Worm (Caenorhabditis elegans) whole organism, L3 larva: ENCODE measurements around the gene B0432.11.

ENCODE experiments used
- R02D3.7 ChIP-seq: fragments of 150-350 bp; optimal IDR thresholded peaks from 2 replicates; lab custom pipeline; 2014; ENCODE audit warnings: missing biosample characterization, missing genetic modification characterization
- ZK546.5 ChIP-seq: sonication (generic microtip); optimal IDR thresholded peaks from 2 replicates; lab custom pipeline; 2017; ENCODE audit warnings: missing biosample characterization, missing genetic modification characterization
- aly-2 ChIP-seq: fragments of 150-350 bp; optimal IDR thresholded peaks from 2 replicates; lab custom pipeline; 2014; ENCODE audit warnings: missing biosample characterization, missing genetic modification characterization
- ama-1 ChIP-seq: fragments of 150-350 bp; optimal IDR thresholded peaks from 2 replicates; lab custom pipeline; 2018
- ceh-28 ChIP-seq: fragments of 150-350 bp; optimal IDR thresholded peaks from 2 replicates; lab custom pipeline; 2014; ENCODE audit warnings: missing biosample characterization, missing genetic modification reagents, missing genetic modification characterization
- ceh-82 ChIP-seq: fragments of 150-350 bp; optimal IDR thresholded peaks from 2 replicates; lab custom pipeline; 2014; ENCODE audit warnings: missing biosample characterization, missing genetic modification characterization
- egl-5 ChIP-seq: fragments of 150-350 bp; optimal IDR thresholded peaks from 2 replicates; lab custom pipeline; 2017; ENCODE audit warnings: missing biosample characterization, missing genetic modification reagents, missing genetic modification characterization, inconsistent platforms
- elt-2 ChIP-seq: sonication (generic microtip); optimal IDR thresholded peaks from 2 replicates; lab custom pipeline; 2016; ENCODE audit warnings: missing genetic modification reagents, mild to moderate bottlenecking, missing genetic modification characterization, missing compliant biosample characterization
- fkh-10 ChIP-seq: sonication (generic microtip); optimal IDR thresholded peaks from 2 replicates; lab custom pipeline; 2017; ENCODE audit warnings: missing biosample characterization, missing genetic modification reagents, missing genetic modification characterization
- fkh-2 ChIP-seq: fragments of 150-350 bp; optimal IDR thresholded peaks from 2 replicates; lab custom pipeline; 2014; ENCODE audit warnings: missing biosample characterization, missing genetic modification reagents, missing genetic modification characterization
- fos-1 ChIP-seq: fragments of 150-350 bp; optimal IDR thresholded peaks from 2 replicates; lab custom pipeline; 2014; ENCODE audit warnings: missing biosample characterization, missing genetic modification characterization
- hmg-11 ChIP-seq: sonication (generic microtip); optimal IDR thresholded peaks from 2 replicates; lab custom pipeline; 2016; ENCODE audit warnings: missing genetic modification characterization, missing compliant biosample characterization
- jun-1 ChIP-seq: fragments of 150-350 bp; optimal IDR thresholded peaks from 2 replicates; lab custom pipeline; 2014; ENCODE audit warnings: missing biosample characterization, missing genetic modification reagents, missing genetic modification characterization
- lin-15B ChIP-seq: fragments of 150-350 bp; optimal IDR thresholded peaks from 2 replicates; lab custom pipeline; 2014; ENCODE audit warnings: missing biosample characterization, missing genetic modification characterization
- lin-39 ChIP-seq: fragments of 150-350 bp; optimal IDR thresholded peaks from 2 replicates; lab custom pipeline; 2018; ENCODE audit warnings: missing biosample characterization, missing genetic modification reagents, missing genetic modification characterization
- lsy-12 ChIP-seq: sonication (generic microtip); optimal IDR thresholded peaks from 2 replicates; lab custom pipeline; 2016; ENCODE audit warnings: mild to moderate bottlenecking, missing genetic modification characterization, missing compliant biosample characterization
- nfya-1 ChIP-seq: sonication (generic microtip); optimal IDR thresholded peaks from 2 replicates; lab custom pipeline; 2017; ENCODE audit warnings: missing genetic modification characterization, mild to moderate bottlenecking, missing compliant biosample characterization, antibody characterized with exemption, moderate library complexity; ENCODE audit not compliant: insufficient read depth
- nhr-12 ChIP-seq: fragments of 150-350 bp; optimal IDR thresholded peaks from 2 replicates; lab custom pipeline; 2014; ENCODE audit warnings: missing biosample characterization, missing genetic modification characterization
- nhr-23 ChIP-seq: fragments of 150-350 bp; optimal IDR thresholded peaks from 2 replicates; lab custom pipeline; 2014; ENCODE audit warnings: missing biosample characterization, missing genetic modification reagents, missing genetic modification characterization
- nhr-237 ChIP-seq: fragments of 150-350 bp; optimal IDR thresholded peaks from 2 replicates; lab custom pipeline; 2014; ENCODE audit warnings: missing biosample characterization, missing genetic modification characterization
- nhr-25 ChIP-seq: sonication (generic microtip); optimal IDR thresholded peaks from 2 replicates; lab custom pipeline; 2017; ENCODE audit warnings: missing biosample characterization, missing genetic modification characterization
- nhr-43 ChIP-seq: sonication (generic microtip); optimal IDR thresholded peaks from 2 replicates; lab custom pipeline; 2016; ENCODE audit warnings: mild to moderate bottlenecking, missing genetic modification characterization, missing compliant biosample characterization; ENCODE audit not compliant: poor library complexity, severe bottlenecking
- nhr-67 ChIP-seq: fragments of 150-350 bp; optimal IDR thresholded peaks from 2 replicates; lab custom pipeline; 2014; ENCODE audit warnings: missing biosample characterization, missing genetic modification characterization
- nhr-77 ChIP-seq: fragments of 150-350 bp; optimal IDR thresholded peaks from 2 replicates; lab custom pipeline; 2014; ENCODE audit warnings: missing biosample characterization, missing genetic modification characterization
- pha-4 ChIP-seq: fragments of 150-350 bp; optimal IDR thresholded peaks from 2 replicates; lab custom pipeline; 2014; ENCODE audit warnings: missing biosample characterization, missing genetic modification reagents, missing genetic modification characterization
- pqm-1 ChIP-seq: fragments of 150-350 bp; optimal IDR thresholded peaks from 2 replicates; lab custom pipeline; 2017; ENCODE audit warnings: missing biosample characterization, missing genetic modification characterization, inconsistent platforms
- sea-2 ChIP-seq: fragments of 150-350 bp; sonication (generic microtip); optimal IDR thresholded peaks from 4 replicates; lab custom pipeline; 2014; ENCODE audit warnings: missing biosample characterization, missing genetic modification reagents, missing genetic modification characterization
- skn-1 ChIP-seq: fragments of 150-350 bp; optimal IDR thresholded peaks from 2 replicates; lab custom pipeline; 2014; ENCODE audit warnings: missing biosample characterization, missing genetic modification characterization
- snpc-4 ChIP-seq: fragments of 150-350 bp; optimal IDR thresholded peaks from 2 replicates; lab custom pipeline; 2014; ENCODE audit warnings: missing biosample characterization, missing genetic modification characterization
- unc-39 ChIP-seq: sonication (generic microtip); optimal IDR thresholded peaks from 4 replicates; lab custom pipeline; 2017; ENCODE audit warnings: missing biosample characterization, missing genetic modification characterization
- unc-62 ChIP-seq: fragments of 150-350 bp; sonication (generic microtip); optimal IDR thresholded peaks from 4 replicates; lab custom pipeline; 2014; ENCODE audit warnings: missing biosample characterization, missing genetic modification reagents, missing genetic modification characterization
- zag-1 ChIP-seq: fragments of 150-350 bp; optimal IDR thresholded peaks from 2 replicates; lab custom pipeline; 2014; ENCODE audit warnings: missing biosample characterization, missing genetic modification characterization

Gene B0432.11

DNA sequence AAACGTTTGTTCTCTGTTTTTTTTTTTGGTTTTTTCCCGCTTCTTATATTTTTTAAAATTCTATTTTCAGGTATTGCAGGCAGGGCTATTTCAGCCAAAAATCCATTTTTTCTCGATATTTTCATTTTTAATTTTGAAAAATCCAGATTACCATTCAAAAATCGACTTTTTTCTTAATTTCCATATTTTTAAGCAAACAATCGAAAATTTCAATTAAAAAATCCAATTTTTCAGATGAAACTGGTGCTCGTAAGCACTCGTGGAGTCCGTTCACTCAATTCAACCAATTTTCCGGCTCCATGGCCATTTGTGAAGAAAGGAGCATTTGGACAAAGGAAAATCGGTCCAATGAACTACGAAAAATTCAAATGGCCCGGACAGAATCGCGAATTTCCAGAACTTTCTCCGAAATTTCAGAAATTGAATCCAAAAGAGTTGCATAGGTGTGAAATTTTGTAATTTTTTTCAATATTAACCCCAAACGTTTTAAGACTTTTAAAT is 5.8 kb downstream of the B0432.11 start, which contains the start of gene mrpl-41:
Gene mrpl-41 (plus strand): TSS at position 235 of the 501 bp plus-strand sequence.
- TF ChIP-seq nhr-43 (tag; lab: Kevin White, UChicago) = peak; percentile 48
- peak; percentile 4 for TF ChIP-seq elt-2 (tag; lab: Kevin White, UChicago)
- TF ChIP-seq nhr-237 (tag; lab: Kevin White, UChicago) = no peak
- no peak for TF ChIP-seq fkh-2
- TF ChIP-seq fos-1 (tag; lab: Kevin White, UChicago) = no peak
- peak; percentile 17 for TF ChIP-seq ama-1 (lab: Kevin White, UChicago)
- TF ChIP-seq R02D3.7 (tag; lab: Kevin White, UChicago) = no peak
- no peak for TF ChIP-seq unc-39 (tag; lab: Kevin White, UChicago)
- TF ChIP-seq nhr-77 (tag; lab: Kevin White, UChicago) = no peak
- TF ChIP-seq lsy-12 (tag; lab: Kevin White, UChicago) = peak; percentile 7

DNA sequence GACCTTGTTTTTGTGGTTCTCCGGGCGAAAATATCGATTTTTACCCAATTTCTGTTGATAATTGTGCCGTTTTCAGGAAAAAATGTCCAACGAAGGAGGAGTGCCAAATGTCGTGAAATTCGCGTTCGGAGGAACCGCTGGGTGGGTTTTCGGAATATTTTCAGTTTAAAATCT is 8.1 kb downstream of the B0432.11 start, which contains the start of gene misc-1:
Gene misc-1 (plus strand): TSS at position 75 of the 174 bp plus-strand sequence.
- no peak for TF ChIP-seq nhr-25
- TF ChIP-seq ceh-28 = peak; percentile 0
- TF ChIP-seq ZK546.5 (tag; lab: Kevin White, UChicago) = no peak
- no peak for TF ChIP-seq zag-1 (tag; lab: Kevin White, UChicago)

DNA sequence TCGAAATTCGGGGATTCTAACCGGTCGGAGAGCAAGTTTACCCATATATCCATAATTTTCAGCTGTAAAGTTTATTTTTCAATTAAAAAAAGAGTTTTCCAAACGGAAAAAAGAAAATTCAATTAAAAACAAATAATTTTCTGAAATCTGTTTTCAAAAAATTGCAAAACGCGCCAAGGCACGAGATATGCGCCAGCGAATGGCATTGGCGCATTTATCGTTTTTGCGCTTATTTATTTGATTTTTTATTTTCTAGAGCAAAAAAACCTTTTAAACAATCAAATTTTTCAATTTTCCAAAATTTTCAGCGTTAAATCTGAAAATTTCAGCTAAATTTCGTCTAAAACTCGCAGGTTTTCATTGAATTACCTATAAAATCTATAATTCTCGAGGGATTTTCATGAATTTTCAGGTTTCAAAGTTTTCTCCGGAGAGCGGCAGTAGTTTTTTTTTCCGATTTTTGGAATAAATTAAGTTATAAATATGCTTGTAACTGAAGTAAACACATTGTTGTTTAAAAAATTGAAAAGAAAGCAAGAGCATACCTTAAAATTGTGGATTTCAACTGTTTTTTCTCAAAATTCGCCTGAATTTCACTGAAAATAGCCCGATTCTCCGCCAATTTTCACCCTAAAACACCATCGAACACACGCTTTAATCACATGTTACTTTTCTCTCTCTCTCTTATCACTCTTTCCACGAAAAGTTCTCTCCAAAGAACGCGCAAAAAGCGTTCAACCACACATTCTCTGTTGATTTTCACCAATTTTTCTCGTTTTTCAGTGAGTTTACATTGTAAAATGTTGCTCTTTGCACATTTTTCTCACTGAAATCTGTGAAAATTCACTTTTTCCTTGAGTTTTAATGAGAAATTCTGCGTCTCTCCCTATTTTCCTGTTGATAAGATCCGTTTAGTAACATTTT is 8.6 kb downstream of the B0432.11 start, which contains the start of gene B0432.10:
Gene B0432.10 (minus strand): TSS at position 649 of the 924 bp plus-strand sequence.
- TF ChIP-seq ZK546.5 (tag; lab: Kevin White, UChicago) (no peak), lin-15B (tag; lab: Kevin White, UChicago) (peak; percentile 92), nfya-1 (tag; lab: Kevin White, UChicago) (peak; percentile 88), pha-4 (peak; percentile 94), nhr-67 (tag; lab: Kevin White, UChicago) (no peak), pqm-1 (tag; lab: Kevin White, UChicago) (peak; percentile 91), ceh-28 (peak; percentile 18), nhr-23 (tag; lab: Kevin White, UChicago) (peak; percentile 90), fkh-10 (GFP tag; lab: Kevin White, UChicago) (peak; percentile 8), lsy-12 (tag; lab: Kevin White, UChicago) (peak; percentile 42), lin-39 (peak; percentile 26), nhr-43 (tag; lab: Kevin White, UChicago) (no peak), elt-2 (tag; lab: Kevin White, UChicago) (peak; percentile 32), snpc-4 (peak; percentile 91), unc-62 (GFP tag; lab: Kevin White, UChicago) (no peak), skn-1 (tag; lab: Kevin White, UChicago) (peak; percentile 69), egl-5 (tag; lab: Kevin White, UChicago) (peak; percentile 58), nhr-25 (peak; percentile 57), sea-2 (GFP tag; lab: Kevin White, UChicago) (no peak), R02D3.7 (tag; lab: Kevin White, UChicago) (peak; percentile 56), nhr-12 (tag; lab: Kevin White, UChicago) (no peak), hmg-11 (tag; lab: Kevin White, UChicago) (peak; percentile 18), ama-1 (lab: Kevin White, UChicago) (peak; percentile 40), ceh-82 (tag; lab: Kevin White, UChicago) (peak; percentile 47)

DNA sequence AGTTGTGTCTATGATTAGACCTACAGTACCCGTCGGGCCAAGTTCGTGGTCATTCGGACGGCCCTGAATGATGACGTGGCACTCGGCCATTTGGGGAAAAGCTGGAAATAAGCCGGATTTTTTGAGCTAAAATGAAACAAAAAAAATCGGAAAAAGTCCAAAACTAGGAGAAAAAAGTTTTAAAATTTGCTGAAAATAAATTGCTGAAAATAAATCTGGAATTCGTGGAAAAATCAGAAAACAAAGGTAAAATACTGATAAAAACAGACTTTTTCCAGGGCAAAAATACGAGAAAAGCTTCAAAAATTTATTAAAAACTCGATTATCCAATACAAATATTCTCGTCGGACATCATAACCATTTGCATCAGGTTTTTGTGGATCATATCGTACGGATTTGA is 10.9 kb downstream of the B0432.11 start, which contains the start of gene B0432.9:
Gene B0432.9 (minus strand): TSS at position 101 of the 400 bp plus-strand sequence.
- no peak for TF ChIP-seq pha-4
- TF ChIP-seq aly-2 (tag; lab: Kevin White, UChicago) = no peak
- TF ChIP-seq ama-1 (lab: Kevin White, UChicago) = no peak
- no peak for TF ChIP-seq skn-1 (tag; lab: Kevin White, UChicago)
- TF ChIP-seq sea-2 (GFP tag; lab: Kevin White, UChicago) = no peak
- TF ChIP-seq R02D3.7 (tag; lab: Kevin White, UChicago) = no peak
- no peak for TF ChIP-seq jun-1 (tag; lab: Kevin White, UChicago)
- no peak for TF ChIP-seq ceh-82 (tag; lab: Kevin White, UChicago)
- TF ChIP-seq nhr-43 (tag; lab: Kevin White, UChicago) = no peak
- no peak for TF ChIP-seq lin-39
